Fruit fly (Drosophila melanogaster) ovary, adult (tissue): ENCODE measurements around the gene CG16820.
"Not testable (repeated sequence)": the region's sequence is repeated elsewhere in the genome, so short reads cannot be mapped to it uniquely, and the experiment has no call there.

Experiments used
- CG17801 ChIP-seq: fragments of 200-800 bp; optimal IDR thresholded peaks from 2 replicates; lab custom pipeline; 2019; ENCODE audit warnings: missing biosample characterization, mild to moderate bottlenecking, missing genetic modification characterization, moderate library complexity; ENCODE audit not compliant: partially characterized antibody

Gene CG16820

dm6 chr2L:13245855-13246645, at the start of gene CG16820:
Gene CG16820, plus strand, starts transcription at chr2L:13246232.
- no peak for TF ChIP-seq CG17801 (GFP tag; lab: Kevin White, UChicago)

- TF ChIP-seq CG17801 (GFP tag; lab: Kevin White, UChicago): peak; percentile 12
Measured at dm6 chr2L:13202960-13203436, 43.0 kb upstream of the CG16820 start, which contains the start of gene CG16972. Gene CG16972, minus strand, starts transcription at chr2L:13203295.

dm6 chr2L:13203437-13204137, 42.4 kb upstream of the CG16820 start, which contains the start of gene Pect:
Gene Pect, plus strand, starts transcription at chr2L:13203762.
- TF ChIP-seq CG17801 (GFP tag; lab: Kevin White, UChicago): peak; percentile 21

- no peak for TF ChIP-seq CG17801 (GFP tag; lab: Kevin White, UChicago)
Measured at dm6 chr2L:13204151-13204550, 41.9 kb upstream of the CG16820 start.

- peak; percentile 6 for TF ChIP-seq CG17801 (GFP tag; lab: Kevin White, UChicago)
Measured at dm6 chr2L:13205256-13205655, 40.8 kb upstream of the CG16820 start.

- TF ChIP-seq CG17801 (GFP tag; lab: Kevin White, UChicago): peak; percentile 26
Measured at dm6 chr2L:13206077-13206668, 39.9 kb upstream of the CG16820 start.

dm6 chr2L:13206857-13207463, 39.1 kb upstream of the CG16820 start:
- peak; percentile 41 for TF ChIP-seq CG17801 (GFP tag; lab: Kevin White, UChicago)

- TF ChIP-seq CG17801 (GFP tag; lab: Kevin White, UChicago): not testable (repeated sequence)
Measured at dm6 chr2L:13211764-13212265, 34.2 kb upstream of the CG16820 start, which contains the start of gene CG15482. Gene CG15482, minus strand, starts transcription at chr2L:13211814.

- no peak for TF ChIP-seq CG17801 (GFP tag; lab: Kevin White, UChicago)
Measured at dm6 chr2L:13215010-13215409, 31.0 kb upstream of the CG16820 start, which contains the start of gene kek4. Gene kek4, minus strand, starts transcription at chr2L:13215350.

- TF ChIP-seq CG17801 (GFP tag; lab: Kevin White, UChicago): peak; percentile 25
Measured at dm6 chr2L:13215640-13216129, 30.3 kb upstream of the CG16820 start.

dm6 chr2L:13219281-13220092, 26.5 kb upstream of the CG16820 start, which contains the start of the genes CG9426 and mRF1:
Gene CG9426, minus strand, starts transcription at chr2L:13219923.
Gene mRF1, plus strand, starts transcription at chr2L:13219979.
- TF ChIP-seq CG17801 (GFP tag; lab: Kevin White, UChicago): peak; percentile 29

- TF ChIP-seq CG17801 (GFP tag; lab: Kevin White, UChicago): peak; percentile 71
Measured at dm6 chr2L:13222225-13222648, 23.8 kb upstream of the CG16820 start, which contains the start of the genes Ski6 and CG16812. Gene Ski6, minus strand, starts transcription at chr2L:13222429. Gene CG16812, plus strand, starts transcription at chr2L:13222587.

dm6 chr2L:13225225-13225840, 20.7 kb upstream of the CG16820 start, which contains the start of gene CG15480:
Gene CG15480, minus strand, starts transcription at chr2L:13225275.
- no peak for TF ChIP-seq CG17801 (GFP tag; lab: Kevin White, UChicago)
